Worm (Caenorhabditis elegans): ENCODE data around the gene sup-1.

Gene sup-1

DNA sequence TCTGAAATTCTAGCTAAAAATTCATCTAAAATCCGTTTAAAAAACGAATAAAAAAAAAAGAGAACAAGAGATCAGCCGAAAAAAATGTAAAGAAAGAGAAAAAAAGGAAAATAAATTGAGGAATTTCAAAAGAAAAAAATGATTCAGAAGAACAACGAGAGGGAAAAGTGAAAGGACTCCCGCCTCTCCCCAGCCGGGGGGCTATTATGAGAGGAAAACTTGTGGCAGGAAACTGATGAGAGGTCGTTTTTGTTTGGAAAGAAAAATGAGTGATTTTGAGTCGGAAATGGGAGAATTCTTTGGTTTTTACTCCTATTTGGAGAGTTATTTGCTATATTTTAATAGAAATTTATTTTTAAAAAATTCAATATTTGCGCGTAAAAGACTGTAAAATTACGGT lies 4.8 kb upstream of the sup-1 start:
- TF ChIP-seq ztf-22 (GFP tag; optimal IDR thresholded peaks at IDR 0.05): no peak
- no peak for TF ChIP-seq zfh-2 (GFP tag; conservative IDR thresholded peaks at IDR 0.05)

DNA sequence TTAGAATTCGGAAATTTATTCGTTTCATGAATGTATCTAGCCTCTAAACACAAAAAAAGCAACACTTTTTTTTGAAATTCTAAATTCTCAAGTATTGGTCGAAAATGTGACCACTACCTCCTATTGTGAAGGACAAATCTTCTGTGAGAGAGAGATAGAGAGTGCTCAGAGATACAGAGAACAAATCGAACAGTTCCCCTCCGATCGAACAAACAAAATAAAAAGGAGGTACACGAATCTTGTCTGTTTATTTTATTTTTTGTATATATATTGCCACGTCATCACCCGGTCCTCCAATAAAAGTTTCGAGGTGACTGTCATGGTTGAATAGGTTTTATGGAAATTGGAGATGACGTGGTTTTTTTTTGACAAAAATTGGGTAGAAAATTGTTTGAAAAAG lies 3.4 kb upstream of the sup-1 start:
- TF ChIP-seq repo-1 (tag; optimal IDR thresholded peaks at IDR 0.05): no peak
- TF ChIP-seq Y79H2A.3 (GFP tag; conservative IDR thresholded peaks at IDR 0.05): no peak
- TF ChIP-seq egl-44 (GFP tag; IDR thresholded peaks at IDR 0.05): no peak
- no peak for TF ChIP-seq him-1 (tag; optimal IDR thresholded peaks at IDR 0.05)

DNA sequence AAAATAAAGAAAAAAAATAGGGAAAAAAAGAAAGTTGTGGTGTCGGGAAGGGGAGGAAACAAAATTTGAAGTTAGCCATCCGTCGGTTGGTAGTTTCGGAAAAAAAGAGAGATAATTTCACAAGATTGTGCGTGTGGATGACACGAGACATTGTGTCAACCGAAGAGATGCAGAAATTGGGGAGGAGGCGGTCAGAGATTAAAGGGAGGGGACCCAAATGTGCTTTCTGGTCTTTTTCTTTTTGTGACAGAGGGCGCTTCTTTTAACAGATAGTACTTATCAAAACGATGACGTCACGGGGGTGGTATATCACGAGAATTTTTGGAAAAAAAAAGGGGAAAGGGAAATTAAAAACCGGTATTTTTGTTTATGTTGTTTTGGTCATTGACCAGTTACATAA lies 1.1 kb upstream of the sup-1 start:
- TF ChIP-seq B0019.2 (GFP tag; conservative IDR thresholded peaks at IDR 0.05) (no peak), nhr-90 (tag; optimal IDR thresholded peaks at IDR 0.05) (no peak), attf-3 (GFP tag; conservative IDR thresholded peaks at IDR 0.05) (no peak), cebp-1 (GFP tag; IDR thresholded peaks at IDR 0.05) (no peak), cebp-1 (tag; optimal IDR thresholded peaks at IDR 0.05) (peak; percentile 66), ztf-22 (GFP tag; optimal IDR thresholded peaks at IDR 0.05) (no peak), dox-1 (GFP tag; IDR thresholded peaks at IDR 0.05) (no peak), let-526 (GFP tag; IDR thresholded peaks at IDR 0.05) (no peak), C17E4.6 (GFP tag; IDR thresholded peaks at IDR 0.05) (no peak), hmg-1.2 (GFP tag; IDR thresholded peaks at IDR 0.05) (peak; percentile 42; the same call in 1 of the 2 replicates), Y56A3A.18 (GFP tag; IDR thresholded peaks at IDR 0.05) (no peak), aptf-2 (GFP tag; conservative IDR thresholded peaks at IDR 0.05) (no peak), ztf-18 (tag; optimal IDR thresholded peaks at IDR 0.05) (no peak), ztf-6 (GFP tag; IDR thresholded peaks at IDR 0.05) (no peak), die-1 (tag; optimal IDR thresholded peaks at IDR 0.05) (no peak), nhr-27 (tag; optimal IDR thresholded peaks at IDR 0.05) (no peak), sdz-38 (tag; optimal IDR thresholded peaks at IDR 0.05) (no peak), snpc-3.4 (tag; optimal IDR thresholded peaks at IDR 0.05) (no peak), lin-40 (tag; optimal IDR thresholded peaks at IDR 0.05) (peak; percentile 61), T07F8.4 (tag; optimal IDR thresholded peaks at IDR 0.05) (no peak), bed-1 (GFP tag; IDR thresholded peaks at IDR 0.05) (no peak), hmg-20 (GFP tag; IDR thresholded peaks at IDR 0.05) (no peak), ceh-100 (GFP tag; IDR thresholded peaks at IDR 0.05) (no peak), mxl-1 (tag; optimal IDR thresholded peaks at IDR 0.05) (no peak), snpc-1.3 (tag; optimal IDR thresholded peaks at IDR 0.05; ENCODE audit: insufficient read depth) (no peak), xnd-1 (tag; optimal IDR thresholded peaks at IDR 0.05) (no peak), lin-35 (GFP tag; optimal IDR thresholded peaks at IDR 0.05) (peak in 1 of 3 experiments; percentile 53), lin-54 (GFP tag; optimal IDR thresholded peaks at IDR 0.05) (no peak), B0336.3 (GFP tag; IDR thresholded peaks at IDR 0.05) (no peak), Y67H2A.10 (GFP tag; conservative IDR thresholded peaks at IDR 0.05) (no peak), tbp1 (GFP tag; optimal IDR thresholded peaks at IDR 0.05) (no peak), dpff-1 (tag; optimal IDR thresholded peaks at IDR 0.05) (no peak), lir-1 (GFP tag; conservative IDR thresholded peaks at IDR 0.05) (no peak), K12H6.12 (tag; optimal IDR thresholded peaks at IDR 0.05) (peak; percentile 45), ZK185.1 (tag; optimal IDR thresholded peaks at IDR 0.05; ENCODE audit: poor library complexity, severe bottlenecking) (no peak), zfh-2 (GFP tag; conservative IDR thresholded peaks at IDR 0.05) (no peak), repo-1 (tag; optimal IDR thresholded peaks at IDR 0.05) (no peak), egrh-3 (GFP tag; IDR thresholded peaks at IDR 0.05) (no peak), lsy-27 (tag; optimal IDR thresholded peaks at IDR 0.05; ENCODE audit: borderline replicate concordance, insufficient read depth) (no peak), attf-5 (GFP tag; optimal IDR thresholded peaks at IDR 0.05) (no peak), hrde-1 (tag; optimal IDR thresholded peaks at IDR 0.05; ENCODE audit: borderline replicate concordance) (no peak), ceh-58 (GFP tag; IDR thresholded peaks at IDR 0.05) (no peak)

Measured in whole organism, young adult.